Worm (Caenorhabditis elegans): ENCODE data around the gene T16H12.13.
A peak's percentile ranks its signal among the peaks of the same experiment; 100 is the strongest.

The T16H12.13 gene

DNA sequence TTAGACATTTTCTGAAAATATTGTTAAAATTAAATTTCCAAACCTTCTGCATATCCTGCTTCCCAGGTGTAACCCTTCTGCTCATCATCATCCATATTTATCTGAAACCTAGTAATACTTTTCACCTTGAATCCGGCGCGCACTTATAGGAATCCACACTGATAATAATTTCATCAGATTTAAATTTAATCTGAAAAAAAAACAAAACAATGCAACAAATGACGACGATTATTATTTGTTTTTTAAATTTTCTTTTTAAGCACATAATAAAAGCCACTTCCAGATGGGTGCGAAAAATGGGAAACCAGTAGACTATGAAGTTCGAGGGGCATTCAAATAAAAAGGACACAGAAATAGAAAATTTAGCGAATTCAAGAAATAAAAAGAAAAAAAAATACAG is 5.5 kb downstream of the T16H12.13 start, which contains the start of gene gtf-2H2C:
TSS of gene gtf-2H2C (minus strand) at position 101 of the 400 bp plus-strand sequence.
- TF ChIP-seq tab-1 (GFP tag; IDR thresholded peaks at IDR 0.05) = no peak
- no peak for TF ChIP-seq cog-1 (tag; optimal IDR thresholded peaks at IDR 0.05)
- TF ChIP-seq klf-2 (GFP tag; conservative IDR thresholded peaks at IDR 0.05) = no peak
- TF ChIP-seq T22C8.4 (GFP tag; IDR thresholded peaks at IDR 0.05) = no peak
- TF ChIP-seq ztf-23 (GFP tag; IDR thresholded peaks at IDR 0.05) = no peak
- TF ChIP-seq med-1 (GFP tag; optimal IDR thresholded peaks at IDR 0.05; ENCODE audit: insufficient read depth) = no peak
- no peak for TF ChIP-seq ztf-29 (GFP tag; IDR thresholded peaks at IDR 0.05)
- no peak for TF ChIP-seq flt-1 (GFP tag; IDR thresholded peaks at IDR 0.05)
- TF ChIP-seq ref-1 (GFP tag; conservative IDR thresholded peaks at IDR 0.05) = no peak

DNA sequence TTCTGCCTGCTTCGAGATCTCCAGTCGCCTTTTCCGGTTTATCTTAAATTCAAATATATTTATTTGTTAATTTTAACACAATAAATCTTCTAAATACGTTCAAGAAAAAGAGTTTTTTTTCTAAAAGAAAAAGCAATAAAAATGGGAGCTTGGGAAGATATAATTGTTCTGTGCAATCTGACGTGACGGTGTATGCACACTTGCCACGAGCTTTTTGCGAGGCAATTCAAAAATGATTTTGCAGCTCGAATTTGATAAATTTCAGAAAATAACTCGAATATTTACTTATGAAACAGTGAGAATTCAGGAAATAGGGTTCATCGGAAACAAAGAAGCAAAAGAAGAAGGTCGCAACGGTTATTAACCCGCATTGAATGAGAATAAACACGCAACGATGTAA is 7.9 kb downstream of the T16H12.13 start:
- TF ChIP-seq ztf-23 (GFP tag; IDR thresholded peaks at IDR 0.05) = no peak
- no peak for TF ChIP-seq tab-1 (GFP tag; IDR thresholded peaks at IDR 0.05)
- TF ChIP-seq T22C8.4 (GFP tag; IDR thresholded peaks at IDR 0.05) = no peak
- TF ChIP-seq ref-1 (GFP tag; conservative IDR thresholded peaks at IDR 0.05) = no peak
- no peak for TF ChIP-seq ztf-29 (GFP tag; IDR thresholded peaks at IDR 0.05)
- no peak for TF ChIP-seq klf-2 (GFP tag; conservative IDR thresholded peaks at IDR 0.05)
- no peak for TF ChIP-seq flt-1 (GFP tag; IDR thresholded peaks at IDR 0.05)
- TF ChIP-seq med-1 (GFP tag; optimal IDR thresholded peaks at IDR 0.05; ENCODE audit: insufficient read depth) = no peak
- no peak for TF ChIP-seq cog-1 (tag; optimal IDR thresholded peaks at IDR 0.05)

DNA sequence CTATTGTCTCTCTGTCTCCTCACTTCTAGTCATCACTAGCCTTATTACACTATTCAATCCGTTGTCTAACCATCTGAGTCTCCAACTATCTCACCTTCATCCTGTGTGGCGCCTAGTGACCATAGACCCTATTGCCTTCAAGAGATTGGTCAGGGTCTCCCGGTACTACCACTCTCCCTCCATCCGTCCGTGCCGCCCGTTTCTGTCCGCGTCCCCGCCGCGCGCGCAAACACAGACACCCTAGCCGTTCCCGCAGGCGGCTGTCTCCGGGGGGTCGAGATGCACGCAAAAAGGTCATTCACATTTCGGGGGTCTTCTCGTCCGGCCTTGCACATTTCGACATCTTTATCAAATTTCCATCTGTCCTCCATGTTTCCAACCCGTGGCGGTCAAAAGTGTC is 9.3 kb downstream of the T16H12.13 start:
- TF ChIP-seq flt-1 (GFP tag; IDR thresholded peaks at IDR 0.05) = peak; percentile 76
- no peak for TF ChIP-seq med-1 (GFP tag; optimal IDR thresholded peaks at IDR 0.05; ENCODE audit: insufficient read depth)
- no peak for TF ChIP-seq ref-1 (GFP tag; conservative IDR thresholded peaks at IDR 0.05)
- no peak for TF ChIP-seq T22C8.4 (GFP tag; IDR thresholded peaks at IDR 0.05)
- peak; percentile 25 for TF ChIP-seq cog-1 (tag; optimal IDR thresholded peaks at IDR 0.05)
- TF ChIP-seq ztf-29 (GFP tag; IDR thresholded peaks at IDR 0.05) = no peak
- TF ChIP-seq klf-2 (GFP tag; conservative IDR thresholded peaks at IDR 0.05) = no peak
- peak; percentile 76; the same call in 1 of the 2 replicates for TF ChIP-seq tab-1 (GFP tag; IDR thresholded peaks at IDR 0.05)

DNA sequence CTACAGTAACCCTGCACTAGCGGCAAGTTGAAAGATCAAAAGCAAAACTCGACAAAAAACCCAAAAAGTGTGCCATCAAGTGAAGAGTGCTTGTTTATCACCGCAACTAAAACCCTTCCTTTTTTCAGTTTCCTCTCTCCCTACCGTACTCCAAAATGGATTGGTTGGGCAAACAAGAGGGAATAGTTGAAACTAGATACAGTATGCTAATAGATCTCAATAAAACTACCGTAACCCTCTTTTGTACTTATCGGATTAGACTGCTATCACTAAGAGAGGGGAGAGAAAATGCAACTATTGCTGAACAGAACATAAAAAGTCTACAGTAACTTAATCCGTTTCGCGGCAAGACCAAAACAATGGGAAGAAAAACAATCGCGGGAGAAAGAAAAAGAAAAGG is 10.2 kb downstream of the T16H12.13 start:
- TF ChIP-seq flt-1 (GFP tag; IDR thresholded peaks at IDR 0.05) (no peak), ztf-29 (GFP tag; IDR thresholded peaks at IDR 0.05) (no peak), med-1 (GFP tag; optimal IDR thresholded peaks at IDR 0.05; ENCODE audit: insufficient read depth) (no peak)

DNA sequence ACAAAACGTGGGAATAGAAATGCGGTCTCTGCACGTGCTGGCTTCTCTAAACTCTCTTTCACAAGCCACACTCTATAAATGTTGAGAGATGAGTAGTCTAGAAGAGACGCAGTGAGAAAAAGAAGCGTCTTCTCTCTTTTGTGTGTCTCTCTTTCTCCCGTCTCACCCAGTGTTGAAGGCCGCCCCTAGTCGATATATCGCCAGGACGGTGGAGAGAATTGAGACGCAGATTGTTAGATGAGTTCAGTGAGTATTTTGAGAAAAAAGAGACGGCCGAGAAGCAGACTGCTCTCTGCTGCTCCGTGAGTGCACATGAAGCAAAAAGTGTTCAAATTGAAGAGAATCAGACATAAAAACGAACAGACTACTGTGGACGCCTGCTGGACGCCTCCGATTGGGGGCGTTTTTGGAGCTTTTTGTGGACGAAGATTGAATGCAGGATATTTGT is 11.3 kb downstream of the T16H12.13 start:
- TF ChIP-seq med-1 (GFP tag; optimal IDR thresholded peaks at IDR 0.05; ENCODE audit: insufficient read depth) (no peak), klf-2 (GFP tag; conservative IDR thresholded peaks at IDR 0.05) (no peak), ref-1 (GFP tag; conservative IDR thresholded peaks at IDR 0.05) (no peak), tab-1 (GFP tag; IDR thresholded peaks at IDR 0.05) (0 out of 2 replicates have a peak, but pooled peaks have one; percentile 47), cog-1 (tag; optimal IDR thresholded peaks at IDR 0.05) (peak; percentile 69), ztf-29 (GFP tag; IDR thresholded peaks at IDR 0.05) (0 out of 2 replicates have a peak, but pooled peaks have one; percentile 6), T22C8.4 (GFP tag; IDR thresholded peaks at IDR 0.05) (0 out of 2 replicates have a peak, but pooled peaks have one; percentile 43), ztf-23 (GFP tag; IDR thresholded peaks at IDR 0.05) (0 out of 2 replicates have a peak, but pooled peaks have one; percentile 48), flt-1 (GFP tag; IDR thresholded peaks at IDR 0.05) (peak; percentile 64; the same call in 1 of the 2 replicates)

DNA sequence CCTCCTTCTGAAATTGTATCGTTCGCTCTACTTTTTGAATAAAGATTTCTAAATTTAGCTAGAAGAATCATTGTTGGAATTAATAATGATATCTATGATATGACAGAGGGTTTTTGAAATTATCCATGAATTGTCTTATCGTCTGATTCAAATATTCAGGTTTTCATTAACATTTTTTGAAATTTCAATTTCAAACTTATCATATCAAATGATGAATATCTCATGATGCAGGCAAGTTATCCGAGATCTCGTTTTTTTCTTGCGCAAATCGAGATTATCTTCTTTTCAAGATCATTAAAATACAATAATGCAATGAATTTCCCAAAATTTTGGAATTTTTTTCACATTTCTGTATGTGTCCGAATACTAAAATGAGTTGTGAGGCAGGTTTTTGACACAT is 12.8 kb downstream of the T16H12.13 start, which contains the start of gene spop-1:
TSS of gene spop-1 (minus strand) at position 101 of the 400 bp plus-strand sequence.
- TF ChIP-seq ztf-23 (GFP tag; IDR thresholded peaks at IDR 0.05) = no peak
- no peak for TF ChIP-seq cog-1 (tag; optimal IDR thresholded peaks at IDR 0.05)
- no peak for TF ChIP-seq ztf-29 (GFP tag; IDR thresholded peaks at IDR 0.05)
- no peak for TF ChIP-seq flt-1 (GFP tag; IDR thresholded peaks at IDR 0.05)
- TF ChIP-seq med-1 (GFP tag; optimal IDR thresholded peaks at IDR 0.05; ENCODE audit: insufficient read depth) = no peak
- no peak for TF ChIP-seq klf-2 (GFP tag; conservative IDR thresholded peaks at IDR 0.05)
- no peak for TF ChIP-seq T22C8.4 (GFP tag; IDR thresholded peaks at IDR 0.05)
- no peak for TF ChIP-seq tab-1 (GFP tag; IDR thresholded peaks at IDR 0.05)
- TF ChIP-seq ref-1 (GFP tag; conservative IDR thresholded peaks at IDR 0.05) = no peak

DNA sequence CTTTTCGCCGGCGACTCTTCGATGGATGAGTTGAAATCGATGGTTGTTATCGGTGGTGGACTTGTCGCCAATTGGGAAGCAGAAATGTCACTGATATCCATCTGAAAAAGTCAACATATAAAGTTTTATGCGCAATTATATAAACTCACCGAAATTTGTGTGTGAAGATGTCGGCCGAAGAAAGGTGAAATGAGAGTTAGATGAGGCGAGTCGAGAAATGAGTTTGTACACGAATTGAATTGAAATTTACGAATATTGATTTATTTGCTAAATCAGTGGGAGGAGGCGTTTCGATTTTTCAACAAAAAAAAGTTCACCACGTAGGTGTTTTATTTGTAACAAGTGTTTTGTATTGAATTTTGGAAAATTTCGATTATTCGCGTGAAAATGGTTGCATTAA is 16.1 kb downstream of the T16H12.13 start, which contains the start of gene kel-10:
TSS of gene kel-10 (minus strand) at position 101 of the 400 bp plus-strand sequence.
- TF ChIP-seq flt-1 (GFP tag; IDR thresholded peaks at IDR 0.05) (no peak), ref-1 (GFP tag; conservative IDR thresholded peaks at IDR 0.05) (no peak), T22C8.4 (GFP tag; IDR thresholded peaks at IDR 0.05) (no peak), med-1 (GFP tag; optimal IDR thresholded peaks at IDR 0.05; ENCODE audit: insufficient read depth) (no peak)

DNA sequence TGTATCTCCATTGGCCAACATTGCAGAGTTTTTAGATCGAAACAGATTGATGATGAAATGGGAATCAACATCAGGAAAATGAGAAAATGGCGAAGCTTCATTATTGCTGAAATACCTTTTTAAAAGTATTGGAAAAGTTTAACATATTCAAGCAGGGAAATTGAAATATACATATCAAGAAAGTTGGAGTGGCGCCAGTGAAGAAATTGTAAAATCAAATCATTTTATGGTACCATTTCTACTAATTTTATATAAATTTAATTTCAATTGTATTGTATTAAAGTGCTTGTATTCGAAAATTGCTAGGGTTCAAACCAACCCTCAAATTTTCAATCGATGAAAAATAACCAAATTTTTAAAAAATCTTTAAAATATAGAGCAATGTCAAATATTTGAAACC is 21.2 kb downstream of the T16H12.13 start, which contains the start of gene srt-55:
TSS of gene srt-55 (minus strand) at position 101 of the 400 bp plus-strand sequence.
- no peak for TF ChIP-seq cog-1 (tag; optimal IDR thresholded peaks at IDR 0.05)
- no peak for TF ChIP-seq klf-2 (GFP tag; conservative IDR thresholded peaks at IDR 0.05)
- TF ChIP-seq ztf-29 (GFP tag; IDR thresholded peaks at IDR 0.05) = no peak
- no peak for TF ChIP-seq ztf-23 (GFP tag; IDR thresholded peaks at IDR 0.05)
- no peak for TF ChIP-seq med-1 (GFP tag; optimal IDR thresholded peaks at IDR 0.05; ENCODE audit: insufficient read depth)
- no peak for TF ChIP-seq tab-1 (GFP tag; IDR thresholded peaks at IDR 0.05)
- TF ChIP-seq T22C8.4 (GFP tag; IDR thresholded peaks at IDR 0.05) = no peak
- no peak for TF ChIP-seq ref-1 (GFP tag; conservative IDR thresholded peaks at IDR 0.05)
- TF ChIP-seq flt-1 (GFP tag; IDR thresholded peaks at IDR 0.05) = no peak

DNA sequence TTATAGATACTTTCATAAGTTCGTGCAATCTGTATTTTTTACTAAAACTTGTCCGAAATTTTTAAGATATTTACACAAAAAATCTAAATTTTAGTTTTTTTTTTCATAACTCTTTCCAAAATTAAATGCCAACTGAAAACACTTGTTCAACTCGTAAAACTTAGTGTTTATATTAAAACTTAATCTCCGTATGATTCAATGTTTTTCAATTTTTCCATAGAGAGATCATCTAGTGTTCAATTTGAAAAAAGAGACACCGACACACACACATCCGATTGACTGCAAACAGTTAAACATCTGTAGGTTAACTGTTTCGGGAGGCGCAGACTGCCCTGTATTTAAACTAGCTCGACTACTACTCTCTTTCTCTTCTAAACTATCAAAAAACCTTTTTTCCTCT is 23.8 kb downstream of the T16H12.13 start, which contains the start of gene T16H12.9:
TSS of gene T16H12.9 (plus strand) at position 301 of the 400 bp plus-strand sequence.
- TF ChIP-seq ref-1 (GFP tag; conservative IDR thresholded peaks at IDR 0.05) (no peak), flt-1 (GFP tag; IDR thresholded peaks at IDR 0.05) (no peak)

DNA sequence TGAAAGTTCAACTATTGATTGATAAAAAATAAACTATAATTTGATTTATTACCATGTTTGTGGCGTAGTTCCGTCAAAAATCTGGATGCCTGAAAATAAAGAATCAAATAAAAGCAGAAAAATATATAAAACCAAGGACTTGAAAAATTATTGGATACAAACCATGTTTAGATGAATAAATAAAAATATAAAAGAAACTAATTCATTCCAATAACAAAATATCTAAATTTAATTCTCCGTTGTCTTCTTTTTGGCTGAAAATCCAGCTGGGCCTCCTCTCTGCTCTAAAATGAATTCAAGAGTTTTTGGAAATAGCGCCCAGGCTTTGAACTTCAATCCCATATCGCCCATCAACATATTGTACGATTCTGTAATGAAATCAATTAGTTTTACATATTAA is 27.8 kb downstream of the T16H12.13 start, which contains the start of gene vps-29:
TSS of gene vps-29 (minus strand) at position 101 of the 400 bp plus-strand sequence.
- TF ChIP-seq ztf-29 (GFP tag; IDR thresholded peaks at IDR 0.05) (no peak), med-1 (GFP tag; optimal IDR thresholded peaks at IDR 0.05; ENCODE audit: insufficient read depth) (no peak), klf-2 (GFP tag; conservative IDR thresholded peaks at IDR 0.05) (no peak), flt-1 (GFP tag; IDR thresholded peaks at IDR 0.05) (no peak), tab-1 (GFP tag; IDR thresholded peaks at IDR 0.05) (no peak), ref-1 (GFP tag; conservative IDR thresholded peaks at IDR 0.05) (no peak)

Measured in whole organism, midembryonic.